Worm (Caenorhabditis elegans) whole organism, early embryonic: ENCODE data around the gene sto-3.

Source experiments
- B0310.2 ChIP-seq: sonication (generic microtip); optimal IDR thresholded peaks from 2 replicates; lab custom pipeline; 2016; ENCODE audit warnings: mild to moderate bottlenecking, missing genetic modification characterization, missing compliant biosample characterization
- F13C5.2 ChIP-seq: sonication (generic microtip); optimal IDR thresholded peaks from 2 replicates; lab custom pipeline; 2017; ENCODE audit warnings: mild to moderate bottlenecking, missing genetic modification characterization, inconsistent platforms, missing compliant biosample characterization
- aly-1 ChIP-seq: sonication (generic microtip); optimal IDR thresholded peaks from 2 replicates; lab custom pipeline; 2016; ENCODE audit warnings: missing genetic modification characterization, missing compliant biosample characterization
- ama-1 ChIP-seq: fragments of 150-350 bp; optimal IDR thresholded peaks from 2 replicates; lab custom pipeline; 2014
- ets-7 ChIP-seq: sonication (generic microtip); optimal IDR thresholded peaks from 2 replicates; lab custom pipeline; 2016; ENCODE audit warnings: missing genotype, missing genetic modification characterization, missing compliant biosample characterization
- hmbx-1 ChIP-seq: sonication (generic microtip); optimal IDR thresholded peaks from 2 replicates; lab custom pipeline; 2016; ENCODE audit warnings: mild to moderate bottlenecking, missing genetic modification characterization, missing compliant biosample characterization
- hmg-4 ChIP-seq: fragments of 200-800 bp; sonication (Bioruptor generic); optimal IDR thresholded peaks from 2 replicates; lab custom pipeline; 2018; ENCODE audit warnings: mild to moderate bottlenecking, missing genetic modification characterization, missing compliant biosample characterization
- pes-1 ChIP-seq: fragments of 200-800 bp; sonication (Bioruptor generic); IDR thresholded peaks from 2 replicates; pipeline ENCODE4 v1.3.6; 2022; ENCODE audit warnings: missing genetic modification reagents, missing genetic modification characterization, missing compliant biosample characterization

sto-3 gene

DNA sequence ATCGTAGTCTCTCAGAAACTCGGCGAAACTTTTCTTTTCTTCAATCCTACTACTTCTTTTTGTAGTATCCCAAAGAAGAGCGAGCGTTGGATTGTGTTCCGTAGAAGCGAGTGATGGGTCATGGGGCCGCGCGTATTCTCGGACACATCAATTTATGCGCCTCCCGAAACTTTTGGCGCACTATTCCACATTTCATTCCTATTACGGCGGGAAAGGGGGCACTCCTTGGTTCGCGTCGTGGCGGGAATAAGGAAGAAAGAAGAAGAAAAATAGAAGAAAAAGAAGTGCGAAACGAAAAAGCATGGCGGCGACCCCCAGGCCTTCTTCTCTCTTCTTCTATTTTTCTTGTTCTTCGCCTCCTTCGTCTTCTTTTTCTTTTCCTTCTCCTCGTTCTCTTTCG lies 50.2 kb downstream of the sto-3 start:
- no peak for TF ChIP-seq hmbx-1 (tag; lab: Kevin White, UChicago)
- no peak for TF ChIP-seq aly-1 (tag; lab: Kevin White, UChicago)
- no peak for TF ChIP-seq ets-7 (tag; lab: Kevin White, UChicago)
- no peak for TF ChIP-seq ama-1
- no peak for TF ChIP-seq hmg-4 (GFP tag; lab: Kevin White, UChicago)
- TF ChIP-seq pes-1 (GFP tag; lab: Robert Waterston, UW): no peak
- TF ChIP-seq B0310.2: no peak
- no peak for TF ChIP-seq F13C5.2 (tag; lab: Kevin White, UChicago)
